Worm (Caenorhabditis elegans) whole organism, L4 larva: Measurements from ENCODE around the gene nfya-1.

Source experiments
- F37D6.2 ChIP-seq: sonication (generic microtip); optimal IDR thresholded peaks from 2 replicates; lab custom pipeline; 2016; ENCODE audit warnings: mild to moderate bottlenecking, missing genetic modification characterization, missing compliant biosample characterization
- F44E2.7 ChIP-seq: fragments of 200-800 bp; sonication (Bioruptor generic); IDR thresholded peaks from 2 replicates; pipeline ENCODE4 v2.1.2; 2022; ENCODE audit warnings: missing genetic modification characterization, missing compliant biosample characterization
- F49E8.2 ChIP-seq: sonication (generic microtip); optimal IDR thresholded peaks from 2 replicates; lab custom pipeline; 2016; ENCODE audit warnings: missing compliant biosample characterization, mild to moderate bottlenecking, missing genetic modification characterization, borderline replicate concordance
- R02D3.7 ChIP-seq: fragments of 150-350 bp; sonication (generic microtip); optimal IDR thresholded peaks from 3 replicates; lab custom pipeline; 2014; ENCODE audit warnings: missing biosample characterization, missing genetic modification characterization
- T20F7.1 ChIP-seq: fragments of 200-800 bp; sonication (Bioruptor generic); optimal IDR thresholded peaks from 2 replicates; lab custom pipeline; 2018; ENCODE audit warnings: mild to moderate bottlenecking, missing genetic modification characterization, missing compliant biosample characterization
- Y105C5A.15 ChIP-seq: fragments of 200-800 bp; sonication (Bioruptor generic); IDR thresholded peaks from 2 replicates; pipeline ENCODE4 v1.3.6; 2022; ENCODE audit warnings: missing genetic modification characterization, missing compliant biosample characterization
- Y48G9A.11 ChIP-seq: fragments of 200-800 bp; sonication (Bioruptor generic); IDR thresholded peaks from 2 replicates; pipeline ENCODE4 v1.3.6; 2022; ENCODE audit warnings: missing genetic modification reagents, missing genetic modification characterization, missing compliant biosample characterization
- ama-1 ChIP-seq: fragments of 150-350 bp; optimal IDR thresholded peaks from 2 replicates; lab custom pipeline; 2014; ENCODE audit warnings: inconsistent platforms, mixed read lengths
- arid-1 ChIP-seq: fragments of 200-800 bp; sonication (Bioruptor generic); conservative IDR thresholded peaks from 2 replicates; pipeline ENCODE4 v1.3.6; 2022; ENCODE audit warnings: missing genetic modification reagents, missing genetic modification characterization, missing compliant biosample characterization
- ceh-32 ChIP-seq: sonication (generic microtip); optimal IDR thresholded peaks from 2 replicates; lab custom pipeline; 2016; ENCODE audit warnings: mild to moderate bottlenecking, missing genetic modification characterization, missing compliant biosample characterization; ENCODE audit not compliant: poor library complexity
- ceh-82 ChIP-seq: sonication (generic microtip); optimal IDR thresholded peaks from 2 replicates; lab custom pipeline; 2017; ENCODE audit warnings: missing biosample characterization, missing genetic modification characterization
- daf-12 ChIP-seq: fragments of 150-350 bp; optimal IDR thresholded peaks from 2 replicates; lab custom pipeline; 2014; ENCODE audit warnings: missing biosample characterization, missing genetic modification reagents, missing genetic modification characterization
- daf-16 ChIP-seq, 3 experiments: sonication (generic microtip); optimal IDR thresholded peaks; 2 replicates each; lab custom pipeline; 2016 to 2017; ENCODE audit warnings: missing genetic modification characterization in 3 of 3, missing genetic modification reagents in 3 of 3, mild to moderate bottlenecking in 2 of 3, missing compliant biosample characterization in 2 of 3, missing biosample characterization in 1 of 3, moderate library complexity in 1 of 3
- daf-19 ChIP-seq: fragments of 200-800 bp; sonication (Bioruptor generic); conservative IDR thresholded peaks from 2 replicates; pipeline ENCODE4 v1.3.6; 2022; ENCODE audit warnings: missing genetic modification characterization, missing compliant biosample characterization
- dmd-6 ChIP-seq: fragments of 200-800 bp; sonication (Bioruptor generic); IDR thresholded peaks from 2 replicates; pipeline ENCODE4 v1.3.6; 2022; ENCODE audit warnings: missing genetic modification reagents, missing genetic modification characterization, missing compliant biosample characterization
- dmd-9 ChIP-seq: fragments of 200-800 bp; sonication (Bioruptor generic); IDR thresholded peaks from 2 replicates; pipeline ENCODE4 v1.3.6; 2022; ENCODE audit warnings: missing genetic modification reagents, missing genetic modification characterization, missing compliant biosample characterization
- dpl-1 ChIP-seq: fragments of 150-350 bp; optimal IDR thresholded peaks from 2 replicates; lab custom pipeline; 2014; ENCODE audit warnings: missing biosample characterization, missing genetic modification reagents, missing genetic modification characterization
- duxl-1 ChIP-seq: sonication (generic microtip); optimal IDR thresholded peaks from 2 replicates; lab custom pipeline; 2016; ENCODE audit warnings: mild to moderate bottlenecking, missing genetic modification characterization, moderate library complexity, missing compliant biosample characterization; ENCODE audit not compliant: poor library complexity
- dve-1 ChIP-seq: sonication (generic microtip); optimal IDR thresholded peaks from 2 replicates; lab custom pipeline; 2017; ENCODE audit warnings: antibody characterized with exemption, mild to moderate bottlenecking, missing genetic modification characterization, missing compliant biosample characterization; ENCODE audit not compliant: insufficient read depth
- egl-27 ChIP-seq: sonication (generic microtip); optimal IDR thresholded peaks from 3 replicates; lab custom pipeline; 2017; ENCODE audit warnings: missing biosample characterization, missing genetic modification reagents, missing genetic modification characterization
- hif-1 ChIP-seq, 2 experiments: sonication (generic microtip); optimal IDR thresholded peaks; 2 replicates each; lab custom pipeline; 2016 to 2017; ENCODE audit warnings: missing compliant biosample characterization in 2 of 2, missing genetic modification characterization in 2 of 2, missing genetic modification reagents in 2 of 2, missing genotype in 2 of 2, mild to moderate bottlenecking in 1 of 2
- hlh-11 ChIP-seq: fragments of 200-800 bp; sonication (Bioruptor generic); optimal IDR thresholded peaks from 2 replicates; lab custom pipeline; 2018; ENCODE audit warnings: mild to moderate bottlenecking, missing genetic modification characterization, missing compliant biosample characterization
- jun-1 ChIP-seq: fragments of 150-350 bp; optimal IDR thresholded peaks from 2 replicates; lab custom pipeline; 2014; ENCODE audit warnings: missing biosample characterization, missing genetic modification reagents, missing genetic modification characterization
- lin-1 ChIP-seq: fragments of 200-800 bp; sonication (Bioruptor generic); IDR thresholded peaks from 2 replicates; pipeline ENCODE4 v1.3.6; 2022; ENCODE audit warnings: missing genetic modification reagents, missing genetic modification characterization, missing compliant biosample characterization
- lin-13 ChIP-seq: fragments of 150-350 bp; optimal IDR thresholded peaks from 2 replicates; lab custom pipeline; 2014; ENCODE audit warnings: missing biosample characterization, missing genetic modification reagents, missing genetic modification characterization
- lin-15B ChIP-seq: fragments of 150-350 bp; sonication (generic microtip); optimal IDR thresholded peaks from 3 replicates; lab custom pipeline; 2014; ENCODE audit warnings: missing biosample characterization, missing genetic modification characterization
- lin-38 ChIP-seq: fragments of 200-800 bp; sonication (Bioruptor generic); IDR thresholded peaks from 2 replicates; pipeline ENCODE4 v1.3.6; 2022; ENCODE audit warnings: missing genetic modification reagents, missing genetic modification characterization, missing compliant biosample characterization
- lin-39 ChIP-seq: fragments of 150-350 bp; optimal IDR thresholded peaks from 2 replicates; lab custom pipeline; 2014; ENCODE audit warnings: missing biosample characterization, missing genetic modification reagents, missing genetic modification characterization
- lir-3 ChIP-seq: sonication (generic microtip); optimal IDR thresholded peaks from 2 replicates; lab custom pipeline; 2016; ENCODE audit warnings: mild to moderate bottlenecking, missing genetic modification characterization, missing compliant biosample characterization
- lsy-2 ChIP-seq, 2 experiments: fragments of 150-350 bp in 1 of 2; sonication (generic microtip) in 1 of 2; optimal IDR thresholded peaks; 2 replicates each; lab custom pipeline; 2014 to 2017; ENCODE audit warnings: missing biosample characterization in 2 of 2, missing genetic modification characterization in 2 of 2
- mep-1 ChIP-seq: fragments of 150-350 bp; sonication (generic microtip); optimal IDR thresholded peaks from 3 replicates; lab custom pipeline; 2014; ENCODE audit warnings: missing biosample characterization, missing genetic modification characterization
- mes-2 ChIP-seq: sonication (generic microtip); optimal IDR thresholded peaks from 2 replicates; lab custom pipeline; 2016; ENCODE audit warnings: missing genotype, mild to moderate bottlenecking, missing genetic modification characterization, missing compliant biosample characterization; ENCODE audit not compliant: poor library complexity, severe bottlenecking
- mxl-3 ChIP-seq: fragments of 200-800 bp; sonication (Bioruptor generic); optimal IDR thresholded peaks from 2 replicates; lab custom pipeline; 2018; ENCODE audit warnings: mild to moderate bottlenecking, missing genetic modification characterization, missing compliant biosample characterization
- nhr-25 ChIP-seq: sonication (generic microtip); optimal IDR thresholded peaks from 2 replicates; lab custom pipeline; 2017; ENCODE audit warnings: missing genetic modification characterization, mild to moderate bottlenecking, missing compliant biosample characterization, antibody characterized with exemption, moderate library complexity, borderline replicate concordance; ENCODE audit not compliant: insufficient read depth
- nhr-28 ChIP-seq: fragments of 150-350 bp; optimal IDR thresholded peaks from 2 replicates; lab custom pipeline; 2014; ENCODE audit warnings: missing biosample characterization, missing genetic modification characterization
- nhr-41 ChIP-seq: fragments of 200-800 bp; sonication (Bioruptor generic); IDR thresholded peaks from 2 replicates; pipeline ENCODE4 v1.3.6; 2022; ENCODE audit warnings: missing genetic modification reagents, missing genetic modification characterization, missing compliant biosample characterization
- nhr-42 ChIP-seq: fragments of 200-800 bp; sonication (Bioruptor generic); IDR thresholded peaks from 2 replicates; pipeline ENCODE4 v1.3.6; 2022; ENCODE audit warnings: missing genetic modification characterization, missing compliant biosample characterization
- nhr-76 ChIP-seq: fragments of 150-350 bp; optimal IDR thresholded peaks from 2 replicates; lab custom pipeline; 2014; ENCODE audit warnings: missing biosample characterization, missing genetic modification characterization
- nhr-77 ChIP-seq: fragments of 150-350 bp; optimal IDR thresholded peaks from 2 replicates; lab custom pipeline; 2014; ENCODE audit warnings: missing biosample characterization, missing genetic modification characterization
- php-3 ChIP-seq: fragments of 200-800 bp; sonication (Bioruptor generic); IDR thresholded peaks from 2 replicates; pipeline ENCODE4 v1.3.6; 2022; ENCODE audit warnings: missing genetic modification reagents, missing genetic modification characterization, missing compliant biosample characterization
- rbr-2 ChIP-seq: sonication (generic microtip); optimal IDR thresholded peaks from 2 replicates; lab custom pipeline; 2016; ENCODE audit warnings: missing genotype, missing genetic modification characterization, missing compliant biosample characterization
- snpc-4 ChIP-seq: fragments of 150-350 bp; optimal IDR thresholded peaks from 2 replicates; lab custom pipeline; 2014; ENCODE audit warnings: missing biosample characterization, missing genetic modification characterization
- unc-130 ChIP-seq: sonication (generic microtip); optimal IDR thresholded peaks from 2 replicates; lab custom pipeline; 2016; ENCODE audit warnings: missing genetic modification reagents, missing genetic modification characterization, missing compliant biosample characterization
- unc-39 ChIP-seq: sonication (generic microtip); optimal IDR thresholded peaks from 2 replicates; lab custom pipeline; 2017; ENCODE audit warnings: missing biosample characterization, missing genetic modification characterization
- vab-7 ChIP-seq: fragments of 200-800 bp; sonication (Bioruptor generic); IDR thresholded peaks from 2 replicates; pipeline ENCODE4 v1.3.6; 2022; ENCODE audit warnings: missing genetic modification reagents, missing genetic modification characterization, missing compliant biosample characterization
- zfp-2 ChIP-seq: sonication (generic microtip); optimal IDR thresholded peaks from 2 replicates; lab custom pipeline; 2016; ENCODE audit warnings: mild to moderate bottlenecking, missing genetic modification characterization, missing compliant biosample characterization
- zfp-3 ChIP-seq: fragments of 200-800 bp; sonication (Bioruptor generic); conservative IDR thresholded peaks from 2 replicates; pipeline ENCODE4 v1.3.6; 2022; ENCODE audit warnings: missing genetic modification reagents, missing genetic modification characterization, missing compliant biosample characterization
- zip-11 ChIP-seq: fragments of 200-800 bp; sonication (Bioruptor generic); IDR thresholded peaks from 2 replicates; pipeline ENCODE4 v1.3.6; 2022; ENCODE audit warnings: missing genetic modification characterization, missing compliant biosample characterization
- zip-2 ChIP-seq: fragments of 150-350 bp; optimal IDR thresholded peaks from 2 replicates; lab custom pipeline; 2014; ENCODE audit warnings: missing biosample characterization, missing genetic modification characterization
- ztf-11 ChIP-seq: fragments of 150-350 bp; optimal IDR thresholded peaks from 2 replicates; lab custom pipeline; 2014; ENCODE audit warnings: missing biosample characterization, missing genetic modification characterization

nfya-1 gene

DNA sequence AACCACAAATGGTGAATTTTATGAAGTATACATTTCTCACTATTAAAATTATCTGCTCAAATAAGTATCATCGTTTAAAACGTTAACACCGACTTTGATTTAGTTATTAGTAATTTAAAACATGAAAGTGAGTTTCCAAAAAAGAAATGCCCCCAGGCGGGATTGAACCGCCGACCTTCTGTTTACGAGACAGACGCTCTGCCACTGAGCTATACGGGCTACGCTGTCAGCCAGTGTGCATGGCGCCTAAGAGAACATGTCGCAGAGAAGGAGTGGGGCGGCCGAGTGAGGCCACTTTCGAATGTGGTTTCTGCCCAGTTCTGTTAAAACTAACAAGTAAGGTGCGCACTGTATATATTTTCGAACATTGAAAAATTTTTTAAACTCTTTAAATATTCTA lies 11.7 kb downstream of the nfya-1 start (continued):
- TF ChIP-seq lsy-2 (tag; optimal IDR thresholded peaks at IDR 0.05; lab: Kevin White, UChicago) (no peak), nhr-41 (GFP tag; lab: Robert Waterston, UW) (0 out of 2 replicates have a peak, but pooled peaks have one; percentile 33), Y48G9A.11 (GFP tag; lab: Robert Waterston, UW) (peak; percentile 63; the same call in 1 of the 2 replicates), dmd-9 (peak; percentile 75), unc-39 (tag; lab: Kevin White, UChicago) (no peak), T20F7.1 (GFP tag; lab: Kevin White, UChicago) (no peak), zfp-3 (GFP tag; lab: Robert Waterston, UW) (no peak), ceh-32 (tag; lab: Kevin White, UChicago) (no peak), zip-11 (GFP tag; lab: Robert Waterston, UW) (no peak), snpc-4 (tag; lab: Kevin White, UChicago) (no peak), Y105C5A.15 (GFP tag; lab: Robert Waterston, UW) (peak; percentile 51; the same call in 1 of the 2 replicates), arid-1 (GFP tag; lab: Robert Waterston, UW) (peak; percentile 54; the same call in 1 of the 2 replicates), php-3 (peak; percentile 63; the same call in 1 of the 2 replicates), mxl-3 (peak; percentile 11), mep-1 (tag; lab: Kevin White, UChicago) (no peak), zfp-2 (peak; percentile 40), mes-2 (tag; lab: Kevin White, UChicago) (peak; percentile 85), lin-1 (peak; percentile 59; the same call in 1 of the 2 replicates), daf-12 (no peak), ama-1 (lab: Kevin White, UChicago) (no peak), nhr-42 (GFP tag; lab: Robert Waterston, UW) (peak; percentile 86), nhr-28 (tag; lab: Kevin White, UChicago) (peak; percentile 12), daf-16 (GFP tag; optimal IDR thresholded peaks at IDR 0.05; lab: Kevin White, UChicago) (peak; percentile 55 to 85), daf-16 (tag; optimal IDR thresholded peaks at IDR 0.05; lab: Kevin White, UChicago) (peak; percentile 78), lin-38 (GFP tag; lab: Robert Waterston, UW) (peak; percentile 71), ceh-82 (no peak), vab-7 (GFP tag; lab: Robert Waterston, UW) (peak; percentile 89), lin-39 (no peak), hif-1 (tag; optimal IDR thresholded peaks at IDR 0.05; lab: Kevin White, UChicago) (peak in 1 of 2 experiments; percentile 2), hlh-11 (peak; percentile 44), F44E2.7 (GFP tag; lab: Robert Waterston, UW) (peak; percentile 63; the same call in 1 of the 2 replicates), lir-3 (tag; lab: Kevin White, UChicago) (peak; percentile 27), duxl-1 (tag; lab: Kevin White, UChicago) (peak; percentile 78), dmd-6 (peak; percentile 66; the same call in 1 of the 2 replicates), F37D6.2 (tag; lab: Kevin White, UChicago) (peak; percentile 82), jun-1 (tag; lab: Kevin White, UChicago) (peak; percentile 7), dpl-1 (no peak), nhr-76 (tag; lab: Kevin White, UChicago) (no peak), rbr-2 (tag; lab: Kevin White, UChicago) (peak; percentile 72), ztf-11 (no peak), daf-19 (GFP tag; lab: Robert Waterston, UW) (no peak), unc-130 (GFP tag; lab: Kevin White, UChicago) (peak; percentile 16), lin-13 (GFP tag; lab: Kevin White, UChicago) (peak; percentile 27), dve-1 (tag; lab: Kevin White, UChicago) (peak; percentile 43), F49E8.2 (tag; lab: Kevin White, UChicago) (peak; percentile 59), nhr-25 (tag; lab: Kevin White, UChicago) (no peak), zip-2 (tag; lab: Kevin White, UChicago) (peak; percentile 49), lin-15B (no peak), R02D3.7 (tag; lab: Kevin White, UChicago) (no peak), nhr-77 (tag; lab: Kevin White, UChicago) (peak; percentile 58), egl-27 (tag; lab: Kevin White, UChicago) (no peak)
